Fruit fly (Drosophila melanogaster) whole organism, prepupa: ENCODE results near the gene dop.

Source experiments
- CG1621 ChIP-seq: fragments of 200-800 bp; sonication (Bioruptor generic); optimal IDR thresholded peaks from 3 replicates; lab custom pipeline; 2018; ENCODE audit warnings: missing biosample characterization, mild to moderate bottlenecking, missing genetic modification characterization
- CG31627 ChIP-seq: fragments of 200-800 bp; sonication (Bioruptor generic); optimal IDR thresholded peaks from 3 replicates; lab custom pipeline; 2016; ENCODE audit warnings: missing biosample characterization, missing genetic modification characterization
- CG32006 ChIP-seq: fragments of 200-800 bp; sonication (Bioruptor generic); optimal IDR thresholded peaks from 3 replicates; lab custom pipeline; 2017; ENCODE audit warnings: missing biosample characterization, mild to moderate bottlenecking, missing genetic modification characterization
- CG6792 ChIP-seq: fragments of 200-800 bp; sonication (Bioruptor generic); optimal IDR thresholded peaks from 3 replicates; lab custom pipeline; 2016; ENCODE audit warnings: missing biosample characterization, missing genetic modification characterization
- Eip78C ChIP-seq: fragments of 200-800 bp; sonication (Bioruptor generic); peaks from one replicate; lab custom pipeline; 2016; ENCODE audit warnings: missing biosample characterization, missing genetic modification characterization
- achi ChIP-seq: fragments of 200-800 bp; sonication (Bioruptor generic); optimal IDR thresholded peaks from 3 replicates; lab custom pipeline; 2016; ENCODE audit warnings: missing biosample characterization, missing genetic modification characterization

dm6 chr3L:15518344-15518743 lies 47.5 kb upstream of the dop start:
- TF ChIP-seq CG31627 (GFP tag; lab: Kevin White, UChicago) (no peak), achi (GFP tag; lab: Kevin White, UChicago) (no peak), CG32006 (GFP tag; lab: Kevin White, UChicago) (no peak), CG6792 (no peak), CG1621 (tag; lab: Kevin White, UChicago) (no peak), Eip78C (GFP tag; lab: Kevin White, UChicago) (no peak)
